Fruit fly (Drosophila melanogaster) whole organism, prepupa: Measurements from ENCODE around the gene Cnx14D.

Experiments
- CG10631 ChIP-seq: fragments of 200-800 bp; sonication (Bioruptor generic); optimal IDR thresholded peaks from 2 replicates; lab custom pipeline; 2016; ENCODE audit warnings: missing biosample characterization, missing genetic modification characterization
- CG10669 ChIP-seq: fragments of 200-800 bp; sonication (Bioruptor generic); optimal IDR thresholded peaks from 3 replicates; lab custom pipeline; 2018; ENCODE audit warnings: missing biosample characterization, mild to moderate bottlenecking, missing genetic modification characterization, moderate library complexity
- CG11294 ChIP-seq: fragments of 200-800 bp; sonication (Bioruptor generic); IDR thresholded peaks from 2 replicates; pipeline ENCODE4 v1.3.6; 2022; ENCODE audit warnings: missing biosample characterization, missing genetic modification characterization
- CG16779 ChIP-seq: fragments of 200-800 bp; sonication (Bioruptor generic); optimal IDR thresholded peaks from 3 replicates; lab custom pipeline; 2017; ENCODE audit warnings: missing biosample characterization, mild to moderate bottlenecking, missing genetic modification characterization
- CG3032 ChIP-seq: fragments of 200-800 bp; optimal IDR thresholded peaks from 2 replicates; lab custom pipeline; 2019; ENCODE audit warnings: missing biosample characterization, mild to moderate bottlenecking, missing genetic modification characterization, moderate library complexity
- CG34406 ChIP-seq: fragments of 200-800 bp; sonication (Bioruptor generic); optimal IDR thresholded peaks from 3 replicates; lab custom pipeline; 2016; ENCODE audit warnings: missing biosample characterization, missing genetic modification characterization
- CG3919 ChIP-seq: fragments of 200-800 bp; sonication (Bioruptor generic); optimal IDR thresholded peaks from 3 replicates; lab custom pipeline; 2016; ENCODE audit warnings: missing biosample characterization, missing genetic modification characterization
- CG6163 ChIP-seq: fragments of 200-800 bp; sonication (Bioruptor generic); IDR thresholded peaks from 3 replicates; pipeline ENCODE4 v1.3.6; 2022; ENCODE audit warnings: missing biosample characterization, missing genetic modification characterization
- CG6276 ChIP-seq: fragments of 200-800 bp; sonication (Bioruptor generic); optimal IDR thresholded peaks from 2 replicates; lab custom pipeline; 2017; ENCODE audit warnings: missing biosample characterization, mild to moderate bottlenecking, missing genetic modification characterization
- CG6792 ChIP-seq: fragments of 200-800 bp; sonication (Bioruptor generic); optimal IDR thresholded peaks from 3 replicates; lab custom pipeline; 2016; ENCODE audit warnings: missing biosample characterization, missing genetic modification characterization
- CG6808 ChIP-seq: fragments of 200-800 bp; sonication (Bioruptor generic); optimal IDR thresholded peaks from 3 replicates; lab custom pipeline; 2017; ENCODE audit warnings: missing biosample characterization, missing genetic modification characterization, mild to moderate bottlenecking, moderate library complexity, missing genetic modification reagents
- CG6854 ChIP-seq: fragments of 200-800 bp; sonication (Bioruptor generic); optimal IDR thresholded peaks from 2 replicates; lab custom pipeline; 2017; ENCODE audit warnings: missing biosample characterization, mild to moderate bottlenecking, missing genetic modification characterization
- CG7368 ChIP-seq: fragments of 200-800 bp; sonication (Bioruptor generic); optimal IDR thresholded peaks from 3 replicates; lab custom pipeline; 2016; ENCODE audit warnings: missing biosample characterization, missing genetic modification characterization
- CG9139 ChIP-seq: fragments of 200-800 bp; sonication (Bioruptor generic); optimal IDR thresholded peaks from 3 replicates; lab custom pipeline; 2017; ENCODE audit warnings: missing biosample characterization, mild to moderate bottlenecking, missing genetic modification characterization
- Eip75B ChIP-seq: fragments of 200-800 bp; sonication (Bioruptor generic); optimal IDR thresholded peaks from 3 replicates; lab custom pipeline; 2016; ENCODE audit warnings: missing biosample characterization, missing genetic modification characterization
- Eip78C ChIP-seq: fragments of 200-800 bp; sonication (Bioruptor generic); peaks from one replicate; lab custom pipeline; 2016; ENCODE audit warnings: missing biosample characterization, missing genetic modification characterization
- Eip93F ChIP-seq: fragments of 200-800 bp; sonication (Bioruptor generic); optimal IDR thresholded peaks from 2 replicates; lab custom pipeline; 2016; ENCODE audit warnings: missing biosample characterization, mild to moderate bottlenecking, missing genetic modification characterization
- Ets21C ChIP-seq: fragments of 200-800 bp; sonication (Bioruptor generic); optimal IDR thresholded peaks from 3 replicates; lab custom pipeline; 2016; ENCODE audit warnings: missing biosample characterization, missing genetic modification characterization
- Ets96B ChIP-seq: fragments of 200-800 bp; optimal IDR thresholded peaks from 2 replicates; lab custom pipeline; 2019; ENCODE audit warnings: missing biosample characterization, mild to moderate bottlenecking, missing genetic modification characterization, moderate library complexity
- Gug ChIP-seq: fragments of 200-800 bp; sonication (Bioruptor generic); IDR thresholded peaks from 2 replicates; pipeline ENCODE4 v1.3.6; 2022; ENCODE audit warnings: missing biosample characterization, missing genetic modification characterization
- Hr38 ChIP-seq: sonication (Bioruptor generic); optimal IDR thresholded peaks from 2 replicates; lab custom pipeline; 2016; ENCODE audit warnings: missing biosample characterization, missing genetic modification characterization
- Hr39 ChIP-seq: fragments of 200-800 bp; sonication (Bioruptor generic); optimal IDR thresholded peaks from 2 replicates; lab custom pipeline; 2016; ENCODE audit warnings: missing biosample characterization, missing genetic modification characterization
- Lpt ChIP-seq: fragments of 200-800 bp; sonication (Bioruptor generic); optimal IDR thresholded peaks from 3 replicates; lab custom pipeline; 2016; ENCODE audit warnings: missing biosample characterization, missing genetic modification characterization
- Met ChIP-seq: fragments of 200-800 bp; sonication (Bioruptor generic); optimal IDR thresholded peaks from 3 replicates; lab custom pipeline; 2016; ENCODE audit warnings: missing biosample characterization, missing genetic modification characterization
- Sox102F ChIP-seq: fragments of 200-800 bp; sonication (Bioruptor generic); optimal IDR thresholded peaks from 2 replicates; lab custom pipeline; 2016; ENCODE audit warnings: missing biosample characterization, mild to moderate bottlenecking, missing genetic modification characterization
- Sox14 ChIP-seq: fragments of 200-800 bp; sonication (Bioruptor generic); optimal IDR thresholded peaks from 3 replicates; lab custom pipeline; 2016; ENCODE audit warnings: missing biosample characterization, missing genetic modification characterization
- acj6 ChIP-seq: fragments of 200-800 bp; sonication (Bioruptor generic); optimal IDR thresholded peaks from 3 replicates; lab custom pipeline; 2016; ENCODE audit warnings: missing biosample characterization, missing genetic modification characterization
- eg ChIP-seq: fragments of 200-800 bp; sonication (Bioruptor generic); IDR thresholded peaks from 3 replicates; pipeline ENCODE4 v1.3.6; 2022; ENCODE audit warnings: missing biosample characterization, missing genetic modification characterization
- fd59A ChIP-seq: fragments of 200-800 bp; sonication (Bioruptor generic); optimal IDR thresholded peaks from 2 replicates; lab custom pipeline; 2017; ENCODE audit warnings: missing biosample characterization, mild to moderate bottlenecking, missing genetic modification characterization, missing genetic modification reagents
- fd85E ChIP-seq: fragments of 200-800 bp; sonication (Bioruptor generic); optimal IDR thresholded peaks from 3 replicates; lab custom pipeline; 2016; ENCODE audit warnings: missing biosample characterization, missing genetic modification characterization
- fkh ChIP-seq: fragments of 200-800 bp; sonication (Bioruptor generic); optimal IDR thresholded peaks from 3 replicates; lab custom pipeline; 2017; ENCODE audit warnings: missing biosample characterization, mild to moderate bottlenecking, missing genetic modification characterization, moderate library complexity
- lz ChIP-seq: fragments of 200-800 bp; sonication (Bioruptor generic); optimal IDR thresholded peaks from 3 replicates; lab custom pipeline; 2016; ENCODE audit warnings: missing biosample characterization, missing genetic modification characterization
- net ChIP-seq: fragments of 200-800 bp; sonication (Bioruptor generic); optimal IDR thresholded peaks from 3 replicates; lab custom pipeline; 2016; ENCODE audit warnings: missing biosample characterization, missing genetic modification characterization
- spab ChIP-seq: fragments of 200-800 bp; sonication (Bioruptor generic); optimal IDR thresholded peaks from 2 replicates; lab custom pipeline; 2017; ENCODE audit warnings: missing biosample characterization, mild to moderate bottlenecking, missing genetic modification characterization, missing genetic modification reagents
- ss ChIP-seq, 2 experiments: fragments of 200-800 bp; sonication (Bioruptor generic); optimal IDR thresholded peaks; 2 replicates in 1 of 2; 3 replicates in 1 of 2; lab custom pipeline; 2017 to 2018; ENCODE audit warnings: mild to moderate bottlenecking in 2 of 2, missing biosample characterization in 2 of 2, missing genetic modification characterization in 2 of 2, moderate library complexity in 1 of 2
- svp ChIP-seq: fragments of 200-800 bp; sonication (Bioruptor generic); peaks from one replicate; lab custom pipeline; 2016; ENCODE audit warnings: missing biosample characterization, missing genetic modification characterization
- vri ChIP-seq: fragments of 200-800 bp; sonication (Bioruptor generic); optimal IDR thresholded peaks from 3 replicates; lab custom pipeline; 2016; ENCODE audit warnings: missing biosample characterization, mild to moderate bottlenecking, missing genetic modification characterization

Cnx14D gene

dm6 chrX:16533046-16533496 lies 7.9 kb upstream of the Cnx14D start, which contains the start of gene para:
TSS of gene para (minus strand) at chrX:16533096.
- TF ChIP-seq CG3919 (GFP tag; lab: Kevin White, UChicago) (no peak), Eip93F (GFP tag; lab: Kevin White, UChicago) (no peak), CG11294 (GFP tag; lab: Robert Waterston, UW) (no peak), CG3032 (tag; lab: Kevin White, UChicago) (no peak), CG34406 (GFP tag; lab: Kevin White, UChicago) (no peak), CG7368 (no peak), CG6854 (GFP tag; lab: Kevin White, UChicago) (no peak), lz (GFP tag; lab: Kevin White, UChicago) (no peak), vri (no peak), Sox14 (no peak), Ets21C (GFP tag; lab: Kevin White, UChicago) (no peak), fkh (GFP tag; lab: Kevin White, UChicago) (no peak), Hr39 (GFP tag; lab: Kevin White, UChicago) (no peak), CG10631 (GFP tag; lab: Kevin White, UChicago) (no peak), CG9139 (GFP tag; lab: Kevin White, UChicago) (no peak), CG6276 (no peak), acj6 (GFP tag; lab: Kevin White, UChicago) (no peak), fd85E (GFP tag; lab: Kevin White, UChicago) (no peak), CG6792 (GFP tag; lab: Kevin White, UChicago) (no peak)

- no peak for TF ChIP-seq eg (GFP tag; lab: Robert Waterston, UW)
- TF ChIP-seq Gug: no peak
- TF ChIP-seq Hr38: no peak
- TF ChIP-seq CG10669 (GFP tag; lab: Kevin White, UChicago): no peak
- TF ChIP-seq CG6808 (GFP tag; lab: Kevin White, UChicago): no peak
- TF ChIP-seq acj6 (GFP tag; lab: Kevin White, UChicago): no peak
- no peak for TF ChIP-seq spab
- TF ChIP-seq Ets96B (tag; lab: Kevin White, UChicago): no peak
Observed at dm6 chrX:16527203-16527602, 2.0 kb upstream of the Cnx14D start.

- TF ChIP-seq Met (GFP tag; lab: Kevin White, UChicago) (no peak), Hr39 (GFP tag; lab: Kevin White, UChicago) (no peak), Eip78C (GFP tag; lab: Kevin White, UChicago) (no peak), fd59A (GFP tag; lab: Kevin White, UChicago) (no peak)
Observed at dm6 chrX:16526084-16526734, 994 bp upstream of the Cnx14D start.

- no peak for TF ChIP-seq CG6163 (GFP tag; lab: Robert Waterston, UW)
- no peak for TF ChIP-seq Lpt
- TF ChIP-seq Eip93F (GFP tag; lab: Kevin White, UChicago): no peak
- no peak for TF ChIP-seq Eip75B (GFP tag; lab: Kevin White, UChicago)
- TF ChIP-seq CG10669 (GFP tag; lab: Kevin White, UChicago): no peak
- no peak for TF ChIP-seq svp (GFP tag; lab: Kevin White, UChicago)
- TF ChIP-seq CG16779 (tag; lab: Kevin White, UChicago): no peak
- TF ChIP-seq Sox102F (GFP tag; lab: Kevin White, UChicago): no peak
- no peak for TF ChIP-seq CG6854 (GFP tag; lab: Kevin White, UChicago)
- TF ChIP-seq eg (GFP tag; lab: Robert Waterston, UW): no peak
- TF ChIP-seq vri: no peak
- TF ChIP-seq ss (GFP tag; optimal IDR thresholded peaks at IDR 0.05; lab: Kevin White, UChicago): no peak
- no peak for TF ChIP-seq net (GFP tag; lab: Kevin White, UChicago)
- TF ChIP-seq Hr39 (GFP tag; lab: Kevin White, UChicago): no peak
- TF ChIP-seq fd85E (GFP tag; lab: Kevin White, UChicago): no peak
Observed at dm6 chrX:16484533-16484932, 40.7 kb downstream of the Cnx14D start.
